Fruit fly (Drosophila melanogaster) whole organism, embryonic: ENCODE data around the gene Efhc1.1.

ENCODE experiments used
- BtbVII ChIP-seq: fragments of 200-800 bp; sonication (Bioruptor generic); optimal IDR thresholded peaks from 3 replicates; lab custom pipeline; 2017; ENCODE audit warnings: missing biosample characterization, mild to moderate bottlenecking, missing genetic modification characterization
- CG10147 ChIP-seq: fragments of 200-800 bp; sonication (Bioruptor generic); optimal IDR thresholded peaks from 2 replicates; lab custom pipeline; 2019; ENCODE audit warnings: missing biosample characterization, mild to moderate bottlenecking, missing genetic modification characterization, moderate library complexity
- CG10366 ChIP-seq: fragments of 200-800 bp; sonication (Bioruptor generic); IDR thresholded peaks from 2 replicates; pipeline ENCODE4 v1.3.6; 2022; ENCODE audit warnings: missing biosample characterization, missing genetic modification characterization
- CG10654 ChIP-seq: fragments of 200-800 bp; sonication (Bioruptor generic); optimal IDR thresholded peaks from 2 replicates; lab custom pipeline; 2016; ENCODE audit warnings: missing biosample characterization, missing genetic modification characterization
- CG10959 ChIP-seq: fragments of 200-800 bp; sonication (Bioruptor generic); IDR thresholded peaks from 2 replicates; pipeline ENCODE4 v1.3.6; 2022; ENCODE audit warnings: missing biosample characterization, missing genetic modification characterization
- CG11085 ChIP-seq: fragments of 200-800 bp; sonication (Bioruptor generic); IDR thresholded peaks from 2 replicates; pipeline ENCODE4 v1.3.6; 2022; ENCODE audit warnings: missing biosample characterization, missing genetic modification characterization
- CG11695 ChIP-seq: fragments of 200-800 bp; sonication (Bioruptor generic); IDR thresholded peaks from 3 replicates; pipeline ENCODE4 v1.3.6; 2022; ENCODE audit warnings: missing biosample characterization, missing genetic modification characterization
- CG13296 ChIP-seq: fragments of 200-800 bp; sonication (Bioruptor generic); optimal IDR thresholded peaks from 3 replicates; lab custom pipeline; 2018; ENCODE audit warnings: missing biosample characterization, mild to moderate bottlenecking, missing genetic modification characterization
- CG13424 ChIP-seq: fragments of 200-800 bp; sonication (Bioruptor generic); optimal IDR thresholded peaks from 2 replicates; lab custom pipeline; 2019; ENCODE audit warnings: missing biosample characterization, mild to moderate bottlenecking, missing genetic modification characterization, moderate library complexity
- CG15011 ChIP-seq: fragments of 200-800 bp; sonication (Bioruptor generic); optimal IDR thresholded peaks from 3 replicates; lab custom pipeline; 2018; ENCODE audit warnings: missing biosample characterization, mild to moderate bottlenecking, missing genetic modification characterization
- CG17359 ChIP-seq: fragments of 200-800 bp; sonication (Bioruptor generic); optimal IDR thresholded peaks from 3 replicates; lab custom pipeline; 2018; ENCODE audit warnings: missing biosample characterization, mild to moderate bottlenecking, missing genetic modification characterization, moderate library complexity
- CG17385 ChIP-seq: fragments of 200-800 bp; sonication (Bioruptor generic); optimal IDR thresholded peaks from 3 replicates; lab custom pipeline; 2018; ENCODE audit warnings: missing biosample characterization, mild to moderate bottlenecking, missing genetic modification characterization
- CG18476 ChIP-seq: fragments of 200-800 bp; sonication (Bioruptor generic); optimal IDR thresholded peaks from 2 replicates; lab custom pipeline; 2016; ENCODE audit warnings: missing biosample characterization, mild to moderate bottlenecking, missing genetic modification characterization
- CG18619 ChIP-seq: fragments of 200-800 bp; sonication (Bioruptor generic); optimal IDR thresholded peaks from 3 replicates; lab custom pipeline; 2017; ENCODE audit warnings: missing biosample characterization, mild to moderate bottlenecking, missing genetic modification characterization
- CG2116 ChIP-seq: fragments of 200-800 bp; sonication (Bioruptor generic); optimal IDR thresholded peaks from 3 replicates; lab custom pipeline; 2018; ENCODE audit warnings: missing biosample characterization, mild to moderate bottlenecking, missing genetic modification characterization
- CG2712 ChIP-seq: fragments of 200-800 bp; optimal IDR thresholded peaks from 3 replicates; lab custom pipeline; 2019; ENCODE audit warnings: missing biosample characterization, mild to moderate bottlenecking, missing genetic modification characterization, moderate library complexity
- CG30431 ChIP-seq: fragments of 200-800 bp; sonication (Bioruptor generic); optimal IDR thresholded peaks from 2 replicates; lab custom pipeline; 2017; ENCODE audit warnings: missing biosample characterization, missing genetic modification characterization
- CG4328 ChIP-seq: fragments of 200-800 bp; sonication (Bioruptor generic); optimal IDR thresholded peaks from 3 replicates; lab custom pipeline; 2017; ENCODE audit warnings: missing biosample characterization, missing genetic modification reagents, missing genetic modification characterization
- CG4404 ChIP-seq: fragments of 200-800 bp; sonication (Bioruptor generic); IDR thresholded peaks from 2 replicates; pipeline ENCODE4 v1.3.6; 2022; ENCODE audit warnings: missing biosample characterization, missing genetic modification characterization
- CG4424 ChIP-seq: fragments of 200-800 bp; sonication (Bioruptor generic); optimal IDR thresholded peaks from 3 replicates; lab custom pipeline; 2016; ENCODE audit warnings: missing biosample characterization, missing genetic modification characterization
- CG4617 ChIP-seq: fragments of 200-800 bp; sonication (Bioruptor generic); optimal IDR thresholded peaks from 3 replicates; lab custom pipeline; 2016; ENCODE audit warnings: missing biosample characterization, missing genetic modification characterization, borderline replicate concordance
- CG6854 ChIP-seq: fragments of 200-800 bp; sonication (Bioruptor generic); optimal IDR thresholded peaks from 3 replicates; lab custom pipeline; 2017; ENCODE audit warnings: missing biosample characterization, mild to moderate bottlenecking, missing genetic modification characterization
- CG7786 ChIP-seq: fragments of 200-800 bp; sonication (Bioruptor generic); optimal IDR thresholded peaks from 2 replicates; lab custom pipeline; 2016; ENCODE audit warnings: missing biosample characterization, missing genetic modification characterization
- CG8765 ChIP-seq: fragments of 200-800 bp; sonication (Bioruptor generic); IDR thresholded peaks from 2 replicates; pipeline ENCODE4 v1.3.6; 2022; ENCODE audit warnings: missing biosample characterization, missing genetic modification characterization
- CTCF ChIP-seq: fragments of 200-800 bp; sonication (Bioruptor generic); optimal IDR thresholded peaks from 2 replicates; lab custom pipeline; 2017; ENCODE audit warnings: missing biosample characterization, mild to moderate bottlenecking, missing genetic modification characterization, moderate library complexity
- D ChIP-seq, 2 experiments: fragments of 200-800 bp in 1 of 2; fragments of >200 bp in 1 of 2; sonication (Bioruptor generic) in 1 of 2; optimal IDR thresholded peaks; 2 replicates in 1 of 2; 3 replicates in 1 of 2; lab custom pipeline; 2017; ENCODE audit warnings: mild to moderate bottlenecking in 1 of 2, missing biosample characterization in 1 of 2, missing genetic modification characterization in 1 of 2, missing genetic modification reagents in 1 of 2
- Doc3 ChIP-seq: fragments of 200-800 bp; sonication (Bioruptor generic); IDR thresholded peaks from 3 replicates; pipeline ENCODE4 v1.3.6; 2022; ENCODE audit warnings: missing biosample characterization, missing genetic modification characterization; ENCODE audit not compliant: partially characterized antibody
- Drgx ChIP-seq: fragments of 200-800 bp; sonication (Bioruptor generic); IDR thresholded peaks from 2 replicates; pipeline ENCODE4 v1.3.6; 2022; ENCODE audit warnings: missing biosample characterization, missing genetic modification characterization
- HLH4C ChIP-seq: fragments of 200-800 bp; sonication (Bioruptor generic); IDR thresholded peaks from 3 replicates; pipeline ENCODE4 v1.3.6; 2022; ENCODE audit warnings: missing biosample characterization, missing genetic modification characterization; ENCODE audit not compliant: partially characterized antibody
- Hand ChIP-seq: fragments of 200-800 bp; sonication (Bioruptor generic); optimal IDR thresholded peaks from 2 replicates; lab custom pipeline; 2017; ENCODE audit warnings: mild to moderate bottlenecking, missing biosample characterization, missing genetic modification reagents, missing genetic modification characterization
- Meics ChIP-seq: fragments of 200-800 bp; sonication (Bioruptor generic); optimal IDR thresholded peaks from 2 replicates; lab custom pipeline; 2017; ENCODE audit warnings: missing biosample characterization, mild to moderate bottlenecking, missing genetic modification characterization
- NFAT ChIP-seq: fragments of 200-800 bp; sonication (Bioruptor generic); IDR thresholded peaks from 2 replicates; pipeline ENCODE4 v1.3.6; 2022; ENCODE audit warnings: missing biosample characterization, missing genetic modification characterization
- Optix ChIP-seq: fragments of 200-800 bp; sonication (Bioruptor generic); IDR thresholded peaks from 3 replicates; pipeline ENCODE4 v1.3.6; 2022; ENCODE audit warnings: missing biosample characterization, missing genetic modification characterization
- Rfx ChIP-seq: fragments of 200-800 bp; sonication (Bioruptor generic); IDR thresholded peaks from 2 replicates; pipeline ENCODE4 v1.3.6; 2022; ENCODE audit warnings: missing biosample characterization, missing genetic modification characterization
- Scr ChIP-seq: fragments of 200-800 bp; sonication (Bioruptor generic); IDR thresholded peaks from 2 replicates; pipeline ENCODE4 v1.3.6; 2022; ENCODE audit warnings: missing biosample characterization, missing genetic modification characterization; ENCODE audit not compliant: partially characterized antibody
- Side ChIP-seq: fragments of 200-800 bp; sonication (Bioruptor generic); optimal IDR thresholded peaks from 2 replicates; lab custom pipeline; 2016; ENCODE audit warnings: missing biosample characterization, missing genetic modification characterization
- TFAM ChIP-seq: fragments of 200-800 bp; sonication (Bioruptor generic); optimal IDR thresholded peaks from 2 replicates; lab custom pipeline; 2017; ENCODE audit warnings: missing biosample characterization, missing genetic modification characterization, inconsistent platforms
- Vsx1 ChIP-seq: fragments of 200-800 bp; sonication (Bioruptor generic); optimal IDR thresholded peaks from 2 replicates; lab custom pipeline; 2017; ENCODE audit warnings: missing biosample characterization, mild to moderate bottlenecking, missing genetic modification characterization, missing genetic modification reagents
- ash1 ChIP-seq: fragments of 200-800 bp; sonication (Bioruptor generic); optimal IDR thresholded peaks from 2 replicates; lab custom pipeline; 2018; ENCODE audit warnings: missing biosample characterization, mild to moderate bottlenecking, missing genetic modification characterization
- danr ChIP-seq: fragments of 200-800 bp; sonication (Bioruptor generic); IDR thresholded peaks from 2 replicates; pipeline ENCODE4 v1.3.6; 2022; ENCODE audit warnings: missing biosample characterization, missing genetic modification characterization
- gce ChIP-seq: fragments of 200-800 bp; sonication (Bioruptor generic); IDR thresholded peaks from 3 replicates; pipeline ENCODE4 v1.3.6; 2022; ENCODE audit warnings: missing biosample characterization, missing genetic modification characterization
- h ChIP-seq: fragments of >200 bp; optimal IDR thresholded peaks from 2 replicates; lab custom pipeline; 2017
- lab ChIP-seq: fragments of 200-800 bp; sonication (Bioruptor generic); optimal IDR thresholded peaks from 3 replicates; lab custom pipeline; 2017; ENCODE audit warnings: missing biosample characterization, missing genetic modification characterization, mild to moderate bottlenecking, moderate library complexity, missing genetic modification reagents
- mam ChIP-seq: fragments of 200-800 bp; sonication (Bioruptor generic); optimal IDR thresholded peaks from 3 replicates; lab custom pipeline; 2016; ENCODE audit warnings: missing biosample characterization, missing genetic modification characterization
- nom ChIP-seq: fragments of 200-800 bp; sonication (Bioruptor generic); optimal IDR thresholded peaks from 2 replicates; lab custom pipeline; 2017; ENCODE audit warnings: missing biosample characterization, missing genetic modification characterization, mild to moderate bottlenecking, moderate library complexity, missing genetic modification reagents
- pho ChIP-seq: fragments of 200-800 bp; sonication (Bioruptor generic); optimal IDR thresholded peaks from 2 replicates; lab custom pipeline; 2016; ENCODE audit warnings: missing biosample characterization, missing genetic modification characterization
- row ChIP-seq: fragments of 200-800 bp; sonication (Bioruptor generic); IDR thresholded peaks from 3 replicates; pipeline ENCODE4 v1.3.6; 2022; ENCODE audit warnings: missing biosample characterization, missing genetic modification characterization
- sens ChIP-seq: fragments of 200-800 bp; sonication (Bioruptor generic); peaks from one replicate; lab custom pipeline; 2016; ENCODE audit warnings: missing biosample characterization, missing genetic modification characterization
- ssp ChIP-seq: fragments of 200-800 bp; sonication (Bioruptor generic); IDR thresholded peaks from 2 replicates; pipeline ENCODE4 v1.3.6; 2022; ENCODE audit warnings: missing biosample characterization, missing genetic modification characterization
- stwl ChIP-seq: fragments of 200-800 bp; sonication (Bioruptor generic); optimal IDR thresholded peaks from 3 replicates; lab custom pipeline; 2018; ENCODE audit warnings: missing biosample characterization, mild to moderate bottlenecking, missing genetic modification characterization, moderate library complexity
- tio ChIP-seq: fragments of 200-800 bp; sonication (Bioruptor generic); optimal IDR thresholded peaks from 2 replicates; lab custom pipeline; 2017; ENCODE audit warnings: missing biosample characterization, missing genetic modification characterization, inconsistent platforms
- ttk ChIP-seq: fragments of 200-800 bp; sonication (Bioruptor generic); IDR thresholded peaks from 2 replicates; pipeline ENCODE4 v2.1.2; 2022; ENCODE audit warnings: missing biosample characterization, missing genetic modification characterization

The Efhc1.1 gene

DNA sequence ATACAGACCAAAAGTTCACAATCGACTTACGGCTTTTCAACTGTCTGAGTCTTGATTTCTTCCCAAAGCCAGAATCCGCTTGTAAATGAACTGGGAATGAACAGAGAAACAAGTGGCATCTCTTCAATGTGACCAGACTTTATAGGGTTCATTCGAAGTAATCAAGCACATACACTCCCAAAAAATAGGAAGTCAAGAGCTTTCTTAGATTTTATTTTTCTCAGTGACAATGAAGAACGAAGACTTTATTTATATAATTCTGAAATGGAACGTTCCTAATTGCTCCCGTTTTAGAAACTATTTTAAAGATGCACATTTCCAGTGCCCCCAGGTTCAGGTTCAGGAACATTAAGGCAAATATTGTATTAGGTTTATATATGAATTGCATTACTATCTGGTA lies 24.4 kb upstream of the Efhc1.1 start (continued):
- TF ChIP-seq CG10654 (GFP tag; lab: Kevin White, UChicago): no peak
- no peak for TF ChIP-seq CG17359
- no peak for TF ChIP-seq CG17385 (GFP tag; lab: Kevin White, UChicago)
- peak; percentile 61 for TF ChIP-seq sens (GFP tag; lab: Kevin White, UChicago)
- no peak for TF ChIP-seq CG2116 (GFP tag; lab: Kevin White, UChicago)
- no peak for TF ChIP-seq lab
- TF ChIP-seq stwl (tag; lab: Kevin White, UChicago): peak; percentile 6
- no peak for TF ChIP-seq h (lab: Kevin White, UChicago)
- TF ChIP-seq Drgx: no peak
- TF ChIP-seq CG18619 (GFP tag; lab: Kevin White, UChicago): no peak
- no peak for TF ChIP-seq D (optimal IDR thresholded peaks at IDR 0.05; lab: Kevin White, UChicago)
- TF ChIP-seq D (GFP tag; optimal IDR thresholded peaks at IDR 0.05; lab: Kevin White, UChicago): no peak
- TF ChIP-seq tio (GFP tag; lab: Kevin White, UChicago): no peak
- no peak for TF ChIP-seq CG13424 (tag; lab: Kevin White, UChicago)
- TF ChIP-seq CG11695 (GFP tag; lab: Robert Waterston, UW): no peak
- no peak for TF ChIP-seq CG30431
- TF ChIP-seq CG15011 (GFP tag; lab: Kevin White, UChicago): no peak
- no peak for TF ChIP-seq NFAT
- TF ChIP-seq, all 482 proteins: peak for 5

- TF ChIP-seq BtbVII (GFP tag; lab: Kevin White, UChicago) (peak; percentile 17), Hand (GFP tag; lab: Kevin White, UChicago) (no peak), Vsx1 (GFP tag; lab: Kevin White, UChicago) (no peak), CG7786 (no peak), Scr (GFP tag; lab: Robert Waterston, UW) (no peak), HLH4C (no peak), gce (GFP tag; lab: Robert Waterston, UW) (no peak), CG13296 (GFP tag; lab: Kevin White, UChicago) (peak; percentile 46), CG6854 (GFP tag; lab: Kevin White, UChicago) (peak; percentile 11), CG18476 (GFP tag; lab: Kevin White, UChicago) (no peak), CTCF (GFP tag; lab: Kevin White, UChicago) (no peak), CG10147 (GFP tag; lab: Kevin White, UChicago) (no peak), nom (GFP tag; lab: Kevin White, UChicago) (no peak), Meics (GFP tag; lab: Kevin White, UChicago) (no peak), ssp (GFP tag; lab: Robert Waterston, UW) (no peak), ash1 (GFP tag; lab: Kevin White, UChicago) (no peak), CG8765 (GFP tag; lab: Robert Waterston, UW) (no peak), CG17359 (no peak), danr (GFP tag; lab: Robert Waterston, UW) (no peak), CG4617 (GFP tag; lab: Kevin White, UChicago) (no peak), ttk (GFP tag; lab: Robert Waterston, UW) (no peak), CG4424 (GFP tag; lab: Kevin White, UChicago) (no peak), CG4328 (GFP tag; lab: Kevin White, UChicago) (no peak), mam (no peak), pho (no peak), row (no peak), Side (GFP tag; lab: Kevin White, UChicago) (no peak), CG4404 (GFP tag; lab: Robert Waterston, UW) (no peak), CG11085 (GFP tag; lab: Robert Waterston, UW) (no peak), Doc3 (GFP tag; lab: Robert Waterston, UW) (no peak), CG2712 (tag; lab: Kevin White, UChicago) (no peak), CG10366 (no peak), TFAM (GFP tag; lab: Kevin White, UChicago) (no peak), CG10959 (GFP tag; lab: Robert Waterston, UW) (no peak), Rfx (GFP tag; lab: Robert Waterston, UW) (peak; percentile 40; the same call in 1 of the 2 replicates), Optix (GFP tag; lab: Robert Waterston, UW) (no peak)
Observed at dm6 chrX:15805523-15805922, 22.0 kb upstream of the Efhc1.1 start.
